Fruit fly (Drosophila melanogaster) whole organism, embryonic: ENCODE results near the gene Cpr65Aw.
A peak's percentile ranks its signal among the peaks of the same experiment; 100 is the strongest.

Source experiments
- Adf1 ChIP-seq: fragments of 200-800 bp; sonication (Bioruptor generic); IDR thresholded peaks from 2 replicates; pipeline ENCODE4 v1.3.6; 2022; ENCODE audit warnings: missing biosample characterization, missing genetic modification characterization
- Awh ChIP-seq: fragments of 200-800 bp; sonication (Bioruptor generic); IDR thresholded peaks from 2 replicates; pipeline ENCODE4, ENCODE4 v1.3.6; 2022; ENCODE audit warnings: missing biosample characterization, missing genetic modification characterization
- CG10274 ChIP-seq: fragments of 200-800 bp; sonication (Bioruptor generic); optimal IDR thresholded peaks from 3 replicates; lab custom pipeline; 2017; ENCODE audit warnings: missing biosample characterization, mild to moderate bottlenecking, missing genetic modification characterization
- CG10543 ChIP-seq: fragments of 200-800 bp; sonication (Bioruptor generic); optimal IDR thresholded peaks from 3 replicates; lab custom pipeline; 2017; ENCODE audit warnings: missing biosample characterization, mild to moderate bottlenecking, missing genetic modification characterization, moderate library complexity
- CG11696 ChIP-seq: fragments of 200-800 bp; sonication (Bioruptor generic); IDR thresholded peaks from 2 replicates; pipeline ENCODE4 v1.3.6; 2022; ENCODE audit warnings: missing biosample characterization, missing genetic modification characterization
- CG13123 ChIP-seq: fragments of 200-800 bp; sonication (Bioruptor generic); optimal IDR thresholded peaks from 2 replicates; lab custom pipeline; 2016; ENCODE audit warnings: missing biosample characterization, missing genetic modification characterization
- CG14441 ChIP-seq: fragments of 200-800 bp; sonication (Bioruptor generic); IDR thresholded peaks from 2 replicates; pipeline ENCODE4 v1.3.6; 2022; ENCODE audit warnings: missing biosample characterization, missing genetic modification characterization
- CG15696 ChIP-seq: fragments of 200-800 bp; sonication (Bioruptor generic); optimal IDR thresholded peaks from 2 replicates; lab custom pipeline; 2019; ENCODE audit warnings: missing biosample characterization, mild to moderate bottlenecking, missing genetic modification characterization, moderate library complexity
- CG3407 ChIP-seq: fragments of 200-800 bp; sonication (Bioruptor generic); optimal IDR thresholded peaks from 2 replicates; lab custom pipeline; 2018; ENCODE audit warnings: missing biosample characterization, mild to moderate bottlenecking, missing genetic modification characterization
- CG4404 ChIP-seq: fragments of 200-800 bp; sonication (Bioruptor generic); IDR thresholded peaks from 2 replicates; pipeline ENCODE4 v1.3.6; 2022; ENCODE audit warnings: missing biosample characterization, missing genetic modification characterization
- CG4820 ChIP-seq: fragments of 200-800 bp; sonication (Bioruptor generic); optimal IDR thresholded peaks from 3 replicates; lab custom pipeline; 2016; ENCODE audit warnings: missing biosample characterization, missing genetic modification characterization
- CG5245 ChIP-seq: fragments of 200-800 bp; sonication (Bioruptor generic); optimal IDR thresholded peaks from 3 replicates; lab custom pipeline; 2016; ENCODE audit warnings: missing biosample characterization, missing genetic modification characterization
- CG6791 ChIP-seq: fragments of 200-800 bp; sonication (Bioruptor generic); IDR thresholded peaks from 3 replicates; pipeline ENCODE4 v1.3.6; 2022; ENCODE audit warnings: missing biosample characterization, missing genetic modification characterization; ENCODE audit not compliant: partially characterized antibody
- CG6813 ChIP-seq: fragments of 200-800 bp; sonication (Bioruptor generic); optimal IDR thresholded peaks from 2 replicates; lab custom pipeline; 2017; ENCODE audit warnings: missing biosample characterization, missing genetic modification characterization, mild to moderate bottlenecking, moderate library complexity, missing genetic modification reagents
- CG7271 ChIP-seq: fragments of 200-800 bp; sonication (Bioruptor generic); optimal IDR thresholded peaks from 2 replicates; lab custom pipeline; 2018; ENCODE audit warnings: missing biosample characterization, mild to moderate bottlenecking, missing genetic modification characterization, moderate library complexity
- CG7372 ChIP-seq: fragments of 200-800 bp; sonication (Bioruptor generic); IDR thresholded peaks from 2 replicates; pipeline ENCODE4 v1.3.6; 2022; ENCODE audit warnings: missing biosample characterization, missing genetic modification characterization
- CG8290 ChIP-seq, 3 experiments: fragments of 200-800 bp; sonication (Bioruptor generic); optimal IDR thresholded peaks; 2 replicates each; lab custom pipeline; 2016 to 2019; ENCODE audit warnings: missing biosample characterization in 3 of 3, missing genetic modification characterization in 3 of 3, mild to moderate bottlenecking in 2 of 3, moderate library complexity in 1 of 3
- CG8765 ChIP-seq: fragments of 200-800 bp; sonication (Bioruptor generic); IDR thresholded peaks from 2 replicates; pipeline ENCODE4 v1.3.6; 2022; ENCODE audit warnings: missing biosample characterization, missing genetic modification characterization
- Camta ChIP-seq: fragments of 200-800 bp; sonication (Bioruptor generic); optimal IDR thresholded peaks from 2 replicates; lab custom pipeline; 2016; ENCODE audit warnings: missing biosample characterization, missing genetic modification characterization
- CkIIα-i1 ChIP-seq: fragments of 200-800 bp; sonication (Bioruptor generic); IDR thresholded peaks from 2 replicates; pipeline ENCODE4 v1.3.6; 2022; ENCODE audit warnings: missing biosample characterization, missing genetic modification characterization
- CrebB ChIP-seq: fragments of 200-800 bp; sonication (Bioruptor generic); optimal IDR thresholded peaks from 3 replicates; lab custom pipeline; 2018; ENCODE audit warnings: missing biosample characterization, mild to moderate bottlenecking, missing genetic modification characterization
- D19A ChIP-seq: fragments of 200-800 bp; optimal IDR thresholded peaks from 3 replicates; lab custom pipeline; 2019; ENCODE audit warnings: missing biosample characterization, mild to moderate bottlenecking, missing genetic modification characterization, moderate library complexity
- Dbx ChIP-seq: fragments of 200-800 bp; sonication (Bioruptor generic); IDR thresholded peaks from 3 replicates; pipeline ENCODE4 v1.3.6; 2022; ENCODE audit warnings: missing biosample characterization, missing genetic modification characterization
- Fer2 ChIP-seq: fragments of 200-800 bp; sonication (Bioruptor generic); optimal IDR thresholded peaks from 2 replicates; lab custom pipeline; 2018; ENCODE audit warnings: missing biosample characterization, mild to moderate bottlenecking, missing genetic modification characterization, moderate library complexity
- H15 ChIP-seq: fragments of 200-800 bp; sonication (Bioruptor generic); IDR thresholded peaks from 3 replicates; pipeline ENCODE4 v1.3.6; 2022; ENCODE audit warnings: missing biosample characterization, missing genetic modification characterization
- Lhr ChIP-seq: fragments of 200-800 bp; sonication (Bioruptor generic); optimal IDR thresholded peaks from 3 replicates; lab custom pipeline; 2017; ENCODE audit warnings: mild to moderate bottlenecking, missing biosample characterization, missing genetic modification reagents, missing genetic modification characterization
- MBD-R2 ChIP-seq: fragments of 200-800 bp; sonication (Bioruptor generic); IDR thresholded peaks from 2 replicates; pipeline ENCODE4 v1.3.6; 2022; ENCODE audit warnings: missing biosample characterization, missing genetic modification characterization
- Max ChIP-seq: fragments of 200-800 bp; sonication (Bioruptor generic); optimal IDR thresholded peaks from 2 replicates; lab custom pipeline; 2016; ENCODE audit warnings: missing biosample characterization, mild to moderate bottlenecking, missing genetic modification characterization
- Optix ChIP-seq: fragments of 200-800 bp; sonication (Bioruptor generic); IDR thresholded peaks from 3 replicates; pipeline ENCODE4 v1.3.6; 2022; ENCODE audit warnings: missing biosample characterization, missing genetic modification characterization
- Poxn ChIP-seq: fragments of 200-800 bp; sonication (Bioruptor generic); IDR thresholded peaks from 2 replicates; pipeline ENCODE4 v1.3.6; 2022; ENCODE audit warnings: missing biosample characterization, missing genetic modification characterization
- Trl ChIP-seq, 3 experiments: fragments of >200 bp in 2 of 3; fragments of 200-800 bp in 1 of 3; sonication (Bioruptor generic) in 1 of 3; optimal IDR thresholded peaks; 2 replicates in 1 of 3; 3 replicates in 2 of 3; lab custom pipeline; 2016 to 2017; ENCODE audit warnings: missing biosample characterization in 1 of 3, missing genetic modification characterization in 1 of 3
- abd-A ChIP-seq: fragments of 200-800 bp; sonication (Bioruptor generic); optimal IDR thresholded peaks from 3 replicates; lab custom pipeline; 2019; ENCODE audit warnings: missing biosample characterization, mild to moderate bottlenecking, missing genetic modification characterization, moderate library complexity
- al ChIP-seq: fragments of 200-800 bp; sonication (Bioruptor generic); IDR thresholded peaks from 2 replicates; pipeline ENCODE4 v1.3.6; 2022; ENCODE audit warnings: missing biosample characterization, missing genetic modification characterization
- croc ChIP-seq: fragments of 200-800 bp; sonication (Bioruptor generic); conservative IDR thresholded peaks from 3 replicates; pipeline ENCODE4 v1.3.6; 2022; ENCODE audit warnings: missing biosample characterization, missing genetic modification characterization
- esg ChIP-seq: fragments of 200-800 bp; sonication (Bioruptor generic); conservative IDR thresholded peaks from 2 replicates; pipeline ENCODE4 v1.3.6; 2022; ENCODE audit warnings: missing biosample characterization, missing genetic modification characterization
- fru ChIP-seq: fragments of >200 bp; optimal IDR thresholded peaks from 2 replicates; lab custom pipeline; 2017
- hbn ChIP-seq: fragments of 200-800 bp; sonication (Bioruptor generic); IDR thresholded peaks from 2 replicates; pipeline ENCODE4 v1.3.6; 2022; ENCODE audit warnings: missing biosample characterization, missing genetic modification characterization; ENCODE audit not compliant: partially characterized antibody
- ken ChIP-seq: fragments of 200-800 bp; sonication (Bioruptor generic); IDR thresholded peaks from 3 replicates; pipeline ENCODE4 v1.3.6; 2022; ENCODE audit warnings: missing biosample characterization, missing genetic modification characterization
- lab ChIP-seq: fragments of 200-800 bp; sonication (Bioruptor generic); optimal IDR thresholded peaks from 3 replicates; lab custom pipeline; 2017; ENCODE audit warnings: missing biosample characterization, missing genetic modification characterization, mild to moderate bottlenecking, moderate library complexity, missing genetic modification reagents
- mirr ChIP-seq: fragments of 200-800 bp; sonication (Bioruptor generic); optimal IDR thresholded peaks from 3 replicates; lab custom pipeline; 2018; ENCODE audit warnings: missing biosample characterization, mild to moderate bottlenecking, missing genetic modification characterization
- mld ChIP-seq: fragments of 200-800 bp; sonication (Bioruptor generic); IDR thresholded peaks from 3 replicates; pipeline ENCODE4 v1.3.6; 2022; ENCODE audit warnings: missing biosample characterization, missing genetic modification characterization; ENCODE audit not compliant: partially characterized antibody
- nmo ChIP-seq: fragments of 200-800 bp; sonication (Bioruptor generic); optimal IDR thresholded peaks from 2 replicates; lab custom pipeline; 2018; ENCODE audit warnings: missing biosample characterization, mild to moderate bottlenecking, missing genetic modification characterization, moderate library complexity
- onecut ChIP-seq: fragments of 200-800 bp; sonication (Bioruptor generic); IDR thresholded peaks from 2 replicates; pipeline ENCODE4 v1.3.6; 2022; ENCODE audit warnings: missing biosample characterization, missing genetic modification characterization
- prd ChIP-seq, 3 experiments: fragments of >200 bp in 2 of 3; fragments of 200-800 bp in 1 of 3; sonication (Bioruptor generic) in 1 of 3; optimal IDR thresholded peaks in 2 of 3; IDR thresholded peaks in 1 of 3; 2 replicates in 2 of 3; 3 replicates in 1 of 3; pipeline versions ENCODE4 v1.3.6 to Lab custom; 2017 to 2022; ENCODE audit warnings: missing biosample characterization in 1 of 3, missing genetic modification characterization in 1 of 3
- pzg ChIP-seq: fragments of 200-800 bp; sonication (Bioruptor generic); optimal IDR thresholded peaks from 3 replicates; lab custom pipeline; 2018; ENCODE audit warnings: missing biosample characterization, mild to moderate bottlenecking, missing genetic modification characterization, moderate library complexity
- repo ChIP-seq: fragments of 200-800 bp; sonication (Bioruptor generic); optimal IDR thresholded peaks from 2 replicates; lab custom pipeline; 2016; ENCODE audit warnings: missing biosample characterization, missing genetic modification characterization
- row ChIP-seq: fragments of 200-800 bp; sonication (Bioruptor generic); IDR thresholded peaks from 3 replicates; pipeline ENCODE4 v1.3.6; 2022; ENCODE audit warnings: missing biosample characterization, missing genetic modification characterization
- sisA ChIP-seq: fragments of 200-800 bp; sonication (Bioruptor generic); IDR thresholded peaks from 2 replicates; pipeline ENCODE4 v1.3.6; 2022; ENCODE audit warnings: missing biosample characterization, missing genetic modification characterization
- slbo ChIP-seq: fragments of 200-800 bp; sonication (Bioruptor generic); IDR thresholded peaks from 2 replicates; pipeline ENCODE4 v1.3.6; 2022; ENCODE audit warnings: missing biosample characterization, missing genetic modification characterization
- stc ChIP-seq: fragments of 200-800 bp; sonication (Bioruptor generic); IDR thresholded peaks from 2 replicates; pipeline ENCODE4 v1.3.6; 2022; ENCODE audit warnings: missing biosample characterization, missing genetic modification characterization

Gene Cpr65Aw

dm6 chr3L:6181776-6182175, 39.6 kb upstream of the Cpr65Aw start, which contains the start of gene CG10274 (continued):
- TF ChIP-seq Dbx (peak; percentile 81), stc (GFP tag; lab: Robert Waterston, UW) (no peak), CG15696 (peak; percentile 82), CG4404 (GFP tag; lab: Robert Waterston, UW) (peak; percentile 71), hbn (GFP tag; lab: Robert Waterston, UW) (no peak), CrebB (tag; lab: Kevin White, UChicago) (peak; percentile 38), lab (GFP tag; lab: Kevin White, UChicago) (no peak), Trl (optimal IDR thresholded peaks at IDR 0.05; lab: Kevin White, UChicago) (no peak), Trl (GFP tag; optimal IDR thresholded peaks at IDR 0.05; lab: Kevin White, UChicago) (peak; percentile 71), CkIIα-i1 (GFP tag; lab: Robert Waterston, UW) (no peak), Optix (GFP tag; lab: Robert Waterston, UW) (no peak), CG11696 (GFP tag; lab: Robert Waterston, UW) (no peak), al (peak; percentile 76), D19A (tag; lab: Kevin White, UChicago) (no peak), abd-A (tag; lab: Kevin White, UChicago) (no peak), CG13123 (peak; percentile 36), prd (optimal IDR thresholded peaks at IDR 0.05; lab: Kevin White, UChicago) (no peak), prd (GFP tag; IDR thresholded peaks at IDR 0.05; lab: Robert Waterston, UW) (peak; percentile 82), CG14441 (GFP tag; lab: Robert Waterston, UW) (peak; percentile 61), pzg (GFP tag; lab: Kevin White, UChicago) (peak; percentile 65), Camta (GFP tag; lab: Kevin White, UChicago) (peak; percentile 70), croc (GFP tag; lab: Robert Waterston, UW) (peak; percentile 62; the same call in 2 of the 3 replicates), mirr (GFP tag; lab: Kevin White, UChicago) (no peak), CG8290 (GFP tag; optimal IDR thresholded peaks at IDR 0.05; lab: Kevin White, UChicago) (no peak), CG8290 (tag; optimal IDR thresholded peaks at IDR 0.05; lab: Kevin White, UChicago) (no peak), CG8765 (GFP tag; lab: Robert Waterston, UW) (no peak), Lhr (peak; percentile 55), H15 (peak; percentile 47; the same call in 1 of the 3 replicates), sisA (GFP tag; lab: Robert Waterston, UW) (peak; percentile 73), nmo (GFP tag; lab: Kevin White, UChicago) (peak; percentile 91), CG5245 (GFP tag; lab: Kevin White, UChicago) (peak; percentile 47), ken (peak; percentile 55; the same call in 2 of the 3 replicates), slbo (GFP tag; lab: Robert Waterston, UW) (peak; percentile 84), Fer2 (tag; lab: Kevin White, UChicago) (peak; percentile 72), CG6791 (GFP tag; lab: Robert Waterston, UW) (no peak), CG3407 (GFP tag; lab: Kevin White, UChicago) (peak; percentile 29), repo (peak; percentile 40), CG4820 (peak; percentile 78), row (GFP tag; lab: Robert Waterston, UW) (peak; percentile 97), CG7271 (tag; lab: Kevin White, UChicago) (peak; percentile 33), fru (lab: Kevin White, UChicago) (no peak), esg (GFP tag; lab: Robert Waterston, UW) (peak; percentile 54; the same call in 1 of the 2 replicates), Max (peak; percentile 74), mld (no peak), Poxn (GFP tag; lab: Robert Waterston, UW) (no peak), Adf1 (no peak; the same call in 1 of the 2 replicates), CG6813 (GFP tag; lab: Kevin White, UChicago) (no peak), MBD-R2 (peak; percentile 89), CG7372 (GFP tag; lab: Robert Waterston, UW) (peak; percentile 66), CG10543 (GFP tag; lab: Kevin White, UChicago) (peak; percentile 72), onecut (GFP tag; lab: Robert Waterston, UW) (no peak), Awh (no peak), CG10274 (GFP tag; lab: Kevin White, UChicago) (peak; percentile 56)
